Worm (Caenorhabditis elegans) whole organism, late embryonic: Measurements from ENCODE around the gene Y49F6B.9.

Source experiments
- C08G9.2 ChIP-seq: sonication (generic microtip); optimal IDR thresholded peaks from 2 replicates; lab custom pipeline; 2016; ENCODE audit warnings: mild to moderate bottlenecking, missing genetic modification characterization, moderate library complexity, missing compliant biosample characterization
- C38D4.7 ChIP-seq: fragments of 200-800 bp; sonication (Bioruptor generic); optimal IDR thresholded peaks from 2 replicates; lab custom pipeline; 2018; ENCODE audit warnings: mild to moderate bottlenecking, missing genetic modification characterization, moderate library complexity, missing compliant biosample characterization
- F13H6.1 ChIP-seq: sonication (generic microtip); optimal IDR thresholded peaks from 2 replicates; lab custom pipeline; 2016; ENCODE audit warnings: missing genetic modification characterization, missing compliant biosample characterization
- T23F11.4 ChIP-seq: fragments of 200-800 bp; sonication (Bioruptor generic); optimal IDR thresholded peaks from 2 replicates; lab custom pipeline; 2018; ENCODE audit warnings: mild to moderate bottlenecking, missing genetic modification characterization, missing compliant biosample characterization
- ahr-1 ChIP-seq: sonication (generic microtip); optimal IDR thresholded peaks from 2 replicates; lab custom pipeline; 2016; ENCODE audit warnings: missing genetic modification characterization, missing compliant biosample characterization
- ama-1 ChIP-seq: fragments of 150-350 bp; optimal IDR thresholded peaks from 2 replicates; lab custom pipeline; 2014
- ceh-14 ChIP-seq: sonication (generic microtip); optimal IDR thresholded peaks from 2 replicates; lab custom pipeline; 2016; ENCODE audit warnings: missing genotype, missing genetic modification characterization, missing compliant biosample characterization
- ceh-18 ChIP-seq: sonication (generic microtip); optimal IDR thresholded peaks from 2 replicates; lab custom pipeline; 2016; ENCODE audit warnings: missing genetic modification characterization, missing compliant biosample characterization
- ceh-2 ChIP-seq: sonication (generic microtip); optimal IDR thresholded peaks from 2 replicates; lab custom pipeline; 2016; ENCODE audit warnings: missing genotype, missing genetic modification characterization, missing compliant biosample characterization
- ceh-30 ChIP-seq: fragments of 150-350 bp; optimal IDR thresholded peaks from 2 replicates; lab custom pipeline; 2014; ENCODE audit warnings: missing biosample characterization, missing genetic modification characterization
- ceh-31 ChIP-seq: sonication (generic microtip); optimal IDR thresholded peaks from 2 replicates; lab custom pipeline; 2016; ENCODE audit warnings: missing genetic modification characterization, missing compliant biosample characterization
- ceh-34 ChIP-seq: sonication (generic microtip); optimal IDR thresholded peaks from 2 replicates; lab custom pipeline; 2016; ENCODE audit warnings: mild to moderate bottlenecking, missing genetic modification characterization, missing compliant biosample characterization
- che-1 ChIP-seq: sonication (generic microtip); optimal IDR thresholded peaks from 2 replicates; lab custom pipeline; 2016; ENCODE audit warnings: mild to moderate bottlenecking, missing genetic modification characterization, missing compliant biosample characterization
- dmd-4 ChIP-seq: sonication (generic microtip); optimal IDR thresholded peaks from 2 replicates; lab custom pipeline; 2016; ENCODE audit warnings: borderline replicate concordance, missing genetic modification characterization, missing compliant biosample characterization
- dve-1 ChIP-seq: sonication (generic microtip); optimal IDR thresholded peaks from 2 replicates; lab custom pipeline; 2017; ENCODE audit warnings: antibody characterized with exemption, mild to moderate bottlenecking, missing genetic modification characterization, missing compliant biosample characterization
- elt-2 ChIP-seq: sonication (generic microtip); optimal IDR thresholded peaks from 2 replicates; lab custom pipeline; 2016; ENCODE audit warnings: missing genetic modification reagents, missing genetic modification characterization, missing compliant biosample characterization
- elt-4 ChIP-seq: sonication (generic microtip); optimal IDR thresholded peaks from 2 replicates; lab custom pipeline; 2016; ENCODE audit warnings: missing genetic modification characterization, missing compliant biosample characterization
- ets-4 ChIP-seq: sonication (generic microtip); optimal IDR thresholded peaks from 2 replicates; lab custom pipeline; 2016; ENCODE audit warnings: missing genetic modification characterization, missing compliant biosample characterization
- eyg-1 ChIP-seq: sonication (generic microtip); optimal IDR thresholded peaks from 2 replicates; lab custom pipeline; 2016; ENCODE audit warnings: missing genotype, missing genetic modification characterization, missing compliant biosample characterization
- fax-1 ChIP-seq: sonication (generic microtip); optimal IDR thresholded peaks from 2 replicates; lab custom pipeline; 2016; ENCODE audit warnings: missing genotype, missing genetic modification characterization, missing compliant biosample characterization
- fkh-6 ChIP-seq: sonication (generic microtip); optimal IDR thresholded peaks from 2 replicates; lab custom pipeline; 2016; ENCODE audit warnings: missing genetic modification characterization, missing compliant biosample characterization
- gmeb-2 ChIP-seq: sonication (generic microtip); optimal IDR thresholded peaks from 2 replicates; lab custom pipeline; 2016; ENCODE audit warnings: missing genetic modification characterization, inconsistent platforms, missing compliant biosample characterization
- hlh-13 ChIP-seq: fragments of 200-800 bp; sonication (Bioruptor generic); optimal IDR thresholded peaks from 2 replicates; lab custom pipeline; 2018; ENCODE audit warnings: mild to moderate bottlenecking, missing genetic modification characterization, missing compliant biosample characterization
- hlh-15 ChIP-seq: sonication (generic microtip); optimal IDR thresholded peaks from 2 replicates; lab custom pipeline; 2016; ENCODE audit warnings: missing genetic modification characterization, missing compliant biosample characterization
- hlh-8 ChIP-seq: sonication (generic microtip); optimal IDR thresholded peaks from 2 replicates; lab custom pipeline; 2016; ENCODE audit warnings: missing genotype, missing genetic modification characterization, missing compliant biosample characterization
- lim-6 ChIP-seq: sonication (generic microtip); optimal IDR thresholded peaks from 2 replicates; lab custom pipeline; 2016; ENCODE audit warnings: missing genetic modification characterization, missing compliant biosample characterization
- mec-3 ChIP-seq: sonication (generic microtip); optimal IDR thresholded peaks from 2 replicates; lab custom pipeline; 2016; ENCODE audit warnings: borderline replicate concordance, missing genetic modification characterization, missing compliant biosample characterization
- nfya-1 ChIP-seq: sonication (generic microtip); optimal IDR thresholded peaks from 2 replicates; lab custom pipeline; 2017; ENCODE audit warnings: missing genetic modification characterization, mild to moderate bottlenecking, missing compliant biosample characterization, antibody characterized with exemption, moderate library complexity
- nhr-11 ChIP-seq: fragments of 150-350 bp; optimal IDR thresholded peaks from 2 replicates; lab custom pipeline; 2014; ENCODE audit warnings: missing biosample characterization, missing genetic modification characterization
- npax-4 ChIP-seq: sonication (generic microtip); optimal IDR thresholded peaks from 2 replicates; lab custom pipeline; 2016; ENCODE audit warnings: missing genetic modification characterization, missing compliant biosample characterization
- odd-2 ChIP-seq: sonication (generic microtip); optimal IDR thresholded peaks from 2 replicates; lab custom pipeline; 2017; ENCODE audit warnings: antibody characterized with exemption, mild to moderate bottlenecking, missing genetic modification characterization, missing compliant biosample characterization
- pax-1 ChIP-seq: fragments of 150-350 bp; optimal IDR thresholded peaks from 2 replicates; lab custom pipeline; 2014; ENCODE audit warnings: missing biosample characterization, missing genetic modification characterization
- pha-2 ChIP-seq: sonication (generic microtip); optimal IDR thresholded peaks from 2 replicates; lab custom pipeline; 2017; ENCODE audit warnings: mild to moderate bottlenecking, missing genetic modification characterization, missing compliant biosample characterization
- pha-4 ChIP-seq: fragments of 150-350 bp; optimal IDR thresholded peaks from 2 replicates; lab custom pipeline; 2018; ENCODE audit warnings: missing biosample characterization, missing genetic modification reagents, missing genetic modification characterization
- pqm-1 ChIP-seq: sonication (generic microtip); optimal IDR thresholded peaks from 2 replicates; lab custom pipeline; 2016; ENCODE audit warnings: missing genetic modification characterization, missing compliant biosample characterization
- pros-1 ChIP-seq: fragments of 150-350 bp; optimal IDR thresholded peaks from 2 replicates; lab custom pipeline; 2014; ENCODE audit warnings: missing biosample characterization, missing genetic modification reagents, missing genetic modification characterization
- ref-2 ChIP-seq: sonication (generic microtip); optimal IDR thresholded peaks from 2 replicates; lab custom pipeline; 2016; ENCODE audit warnings: missing genetic modification characterization, missing compliant biosample characterization
- rnt-1 ChIP-seq: sonication (generic microtip); optimal IDR thresholded peaks from 2 replicates; lab custom pipeline; 2016; ENCODE audit warnings: missing genetic modification characterization, missing compliant biosample characterization
- sox-4 ChIP-seq: sonication (generic microtip); optimal IDR thresholded peaks from 2 replicates; lab custom pipeline; 2017; ENCODE audit warnings: mild to moderate bottlenecking, missing genetic modification characterization, inconsistent platforms, missing compliant biosample characterization
- tbx-2 ChIP-seq: sonication (generic microtip); optimal IDR thresholded peaks from 2 replicates; lab custom pipeline; 2016; ENCODE audit warnings: missing genetic modification characterization, missing compliant biosample characterization
- tbx-7 ChIP-seq: sonication (generic microtip); optimal IDR thresholded peaks from 2 replicates; lab custom pipeline; 2016; ENCODE audit warnings: missing genotype, missing genetic modification characterization, missing compliant biosample characterization
- ttx-3 ChIP-seq: sonication (generic microtip); optimal IDR thresholded peaks from 2 replicates; lab custom pipeline; 2016; ENCODE audit warnings: missing genetic modification reagents, missing genetic modification characterization, missing compliant biosample characterization
- unc-3 ChIP-seq, 2 experiments: fragments of 200-800 bp in 1 of 2; sonication (Bioruptor generic) in 1 of 2; sonication (generic microtip) in 1 of 2; conservative IDR thresholded peaks in 1 of 2; optimal IDR thresholded peaks in 1 of 2; 2 replicates each; pipeline versions ENCODE4 v1.3.6 to Lab custom; 2016 to 2022; ENCODE audit warnings: missing compliant biosample characterization in 2 of 2, missing genetic modification characterization in 2 of 2, missing genetic modification reagents in 1 of 2
- unc-42 ChIP-seq: sonication (generic microtip); optimal IDR thresholded peaks from 2 replicates; lab custom pipeline; 2016; ENCODE audit warnings: missing genotype, missing genetic modification characterization, missing compliant biosample characterization
- unc-55 ChIP-seq: sonication (generic microtip); optimal IDR thresholded peaks from 2 replicates; lab custom pipeline; 2017; ENCODE audit warnings: missing biosample characterization, missing genetic modification reagents, missing genetic modification characterization
- unc-86 ChIP-seq: sonication (generic microtip); optimal IDR thresholded peaks from 2 replicates; lab custom pipeline; 2016; ENCODE audit warnings: missing genetic modification characterization, missing compliant biosample characterization
- zip-5 ChIP-seq: sonication (generic microtip); optimal IDR thresholded peaks from 2 replicates; lab custom pipeline; 2016; ENCODE audit warnings: missing genetic modification characterization, missing compliant biosample characterization
- ztf-16 ChIP-seq: sonication (generic microtip); optimal IDR thresholded peaks from 2 replicates; lab custom pipeline; 2017; ENCODE audit warnings: missing genetic modification characterization, missing compliant biosample characterization

The Y49F6B.9 gene

ce11 chrII:3504717-3505116 lies 5.5 kb upstream of the Y49F6B.9 start, which contains the start of gene cyh-1:
cyh-1 (plus strand) TSS chrII:3505017.
- TF ChIP-seq hlh-13 (GFP tag; lab: Kevin White, UChicago), result no peak
- TF ChIP-seq C38D4.7 (GFP tag; lab: Kevin White, UChicago), result no peak
- no peak for TF ChIP-seq gmeb-2
- TF ChIP-seq npax-4, result no peak
- no peak for TF ChIP-seq nhr-11 (tag; lab: Kevin White, UChicago)

ce11 chrII:3502520-3503323 lies 3.5 kb upstream of the Y49F6B.9 start, which contains the start of the genes col-71 and Y49F6B.2:
col-71 (minus strand) TSS chrII:3502570.
Y49F6B.2 (plus strand) TSS chrII:3502968.
- TF ChIP-seq tbx-7 (tag; lab: Kevin White, UChicago) (peak; percentile 84), eyg-1 (tag; lab: Kevin White, UChicago) (no peak), rnt-1 (tag; lab: Kevin White, UChicago) (peak; percentile 73), pha-2 (tag; lab: Kevin White, UChicago) (no peak), sox-4 (no peak), dve-1 (tag; lab: Kevin White, UChicago) (no peak), C08G9.2 (peak; percentile 90), odd-2 (tag; lab: Kevin White, UChicago) (no peak), pqm-1 (tag; lab: Kevin White, UChicago) (no peak), unc-86 (tag; lab: Kevin White, UChicago) (peak; percentile 34), nhr-11 (tag; lab: Kevin White, UChicago) (no peak), T23F11.4 (no peak), ref-2 (tag; lab: Kevin White, UChicago) (peak; percentile 76), ceh-18 (tag; lab: Kevin White, UChicago) (peak; percentile 55), hlh-15 (tag; lab: Kevin White, UChicago) (peak; percentile 1), unc-42 (peak; percentile 100), elt-4 (tag; lab: Kevin White, UChicago) (no peak), ama-1 (lab: Kevin White, UChicago) (no peak), fax-1 (tag; lab: Kevin White, UChicago) (peak; percentile 70), F13H6.1 (peak; percentile 51), che-1 (tag; lab: Kevin White, UChicago) (peak; percentile 22), lim-6 (tag; lab: Kevin White, UChicago) (peak; percentile 63), pax-1 (tag; lab: Kevin White, UChicago) (peak; percentile 44), ahr-1 (tag; lab: Kevin White, UChicago) (peak; percentile 58), zip-5 (tag; lab: Kevin White, UChicago) (peak; percentile 83), dmd-4 (tag; lab: Kevin White, UChicago) (no peak), ceh-34 (tag; lab: Kevin White, UChicago) (peak; percentile 24), unc-55 (GFP tag; lab: Kevin White, UChicago) (no peak), tbx-2 (tag; lab: Kevin White, UChicago) (peak; percentile 83), ztf-16 (tag; lab: Kevin White, UChicago) (peak; percentile 48), pha-4 (no peak), ceh-30 (tag; lab: Kevin White, UChicago) (peak; percentile 53), fkh-6 (tag; lab: Kevin White, UChicago) (no peak), pros-1 (tag; lab: Kevin White, UChicago) (no peak), ceh-2 (tag; lab: Kevin White, UChicago) (peak; percentile 86), ceh-14 (tag; lab: Kevin White, UChicago) (peak; percentile 89), gmeb-2 (peak; percentile 30), ceh-31 (tag; lab: Kevin White, UChicago) (peak; percentile 96), unc-3 (GFP tag; conservative IDR thresholded peaks at IDR 0.05; lab: Robert Waterston, UW) (no peak), unc-3 (tag; optimal IDR thresholded peaks at IDR 0.05; lab: Kevin White, UChicago) (peak; percentile 31), ttx-3 (tag; lab: Kevin White, UChicago) (peak; percentile 49), mec-3 (tag; lab: Kevin White, UChicago) (peak; percentile 86), hlh-8 (tag; lab: Kevin White, UChicago) (peak; percentile 60), ets-4 (peak; percentile 88), elt-2 (tag; lab: Kevin White, UChicago) (peak; percentile 67), nfya-1 (peak; percentile 32)
